Fruit fly (Drosophila melanogaster): ENCODE results near the gene CG14958.

- TF ChIP-seq ovo (GFP tag; optimal IDR thresholded peaks at IDR 0.05): peak; percentile 91
- TF ChIP-seq toe (GFP tag; optimal IDR thresholded peaks at IDR 0.05): peak; percentile 93
- TF ChIP-seq CG1620 (GFP tag; optimal IDR thresholded peaks at IDR 0.05): peak; percentile 82
- peak; percentile 87 for TF ChIP-seq Hr96 (GFP tag; optimal IDR thresholded peaks at IDR 0.05)
- TF ChIP-seq bab1 (GFP tag; optimal IDR thresholded peaks at IDR 0.05): peak; percentile 91
- TF ChIP-seq kay (GFP tag; ENCODE audit: borderline replicate concordance): no peak
- TF ChIP-seq tj (GFP tag; optimal IDR thresholded peaks at IDR 0.05): peak; percentile 65
- TF ChIP-seq cnc (optimal IDR thresholded peaks at IDR 0.05): no peak
- peak; percentile 62 for TF ChIP-seq CG33017 (tag; optimal IDR thresholded peaks at IDR 0.05)
- TF ChIP-seq CG12768 (GFP tag; optimal IDR thresholded peaks at IDR 0.05): peak; percentile 78
- peak; percentile 58 for TF ChIP-seq cic (GFP tag; optimal IDR thresholded peaks at IDR 0.05)
- peak; percentile 87 for TF ChIP-seq CG11617 (GFP tag; optimal IDR thresholded peaks at IDR 0.05)
- TF ChIP-seq pad (GFP tag; optimal IDR thresholded peaks at IDR 0.05): peak; percentile 71
- peak; percentile 82 for TF ChIP-seq CG7045 (GFP tag; optimal IDR thresholded peaks at IDR 0.05)
These were observed 8.9 kb downstream of the CG14958 start, which contains the start of the genes CG32276 and gry for dm6 chr3L:3198447-3199402.

All from whole organism, adult.